Worm (Caenorhabditis elegans): ENCODE measurements around the gene F54H12.10.

- no peak for TF ChIP-seq fkh-10 (GFP tag; optimal IDR thresholded peaks at IDR 0.05)
- TF ChIP-seq F13H6.1 (tag; optimal IDR thresholded peaks at IDR 0.05) = no peak
- no peak for TF ChIP-seq lim-6 (tag; optimal IDR thresholded peaks at IDR 0.05)
- no peak for TF ChIP-seq ets-4 (tag; optimal IDR thresholded peaks at IDR 0.05)
- no peak for TF ChIP-seq unc-42 (tag; optimal IDR thresholded peaks at IDR 0.05)
- TF ChIP-seq ceh-22 (tag; optimal IDR thresholded peaks at IDR 0.05) = no peak
- TF ChIP-seq rnt-1 (tag; optimal IDR thresholded peaks at IDR 0.05) = no peak
- TF ChIP-seq ama-1 (optimal IDR thresholded peaks at IDR 0.05) = no peak
- TF ChIP-seq dmd-4 (tag; optimal IDR thresholded peaks at IDR 0.05; ENCODE audit: borderline replicate concordance) = no peak
Observed at ce11 chrIII:7937548-7937947, 21.2 kb downstream of the F54H12.10 start, which contains the start of gene C29E4.10.

Data from whole organism, late embryonic.